Fruit fly (Drosophila melanogaster): ENCODE data around the gene Orct.

Orct gene

DNA sequence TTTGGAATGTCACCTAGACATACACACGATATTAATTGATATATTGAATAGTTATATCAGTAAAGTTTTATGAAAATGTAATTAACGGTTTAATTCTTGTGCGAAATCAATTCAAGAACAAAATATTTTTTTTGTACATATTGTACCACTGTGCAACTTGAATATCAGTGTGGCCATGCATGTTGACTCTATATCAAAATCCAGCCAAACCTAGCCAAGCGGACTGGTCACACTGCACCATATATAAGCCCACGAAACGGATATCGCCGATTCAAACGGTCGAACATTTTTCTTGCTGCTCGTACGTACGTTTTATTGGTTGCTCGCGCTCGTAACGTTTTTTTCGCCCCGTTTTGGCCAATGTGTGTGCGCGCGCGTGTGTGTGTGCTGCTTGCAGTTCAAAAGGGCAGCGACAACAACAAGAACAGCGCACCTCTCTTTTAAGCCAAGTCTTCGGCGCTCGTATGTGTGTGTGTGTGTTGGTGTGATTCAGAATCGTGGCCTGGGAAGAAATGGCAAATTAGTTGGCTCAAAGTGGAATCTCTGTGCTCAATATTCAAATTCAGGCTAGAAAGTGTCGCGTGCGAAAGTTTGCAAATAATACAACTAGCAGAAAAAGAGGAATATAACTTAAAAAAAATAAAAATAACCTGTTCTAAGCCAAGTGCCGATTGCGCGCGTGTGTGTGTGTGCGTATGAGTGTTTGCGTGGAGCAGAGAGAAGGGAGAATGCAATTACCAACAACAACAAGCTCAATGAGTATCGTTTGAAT, 18.9 kb downstream of the Orct start, which contains the start of gene crb (continued):
- TF ChIP-seq sima (GFP tag; optimal IDR thresholded peaks at IDR 0.05) = no peak
- no peak for TF ChIP-seq br (optimal IDR thresholded peaks at IDR 0.05)
- peak; percentile 52 for TF ChIP-seq grn (GFP tag; optimal IDR thresholded peaks at IDR 0.05)
- peak in 1 of 2 experiments; percentile 16 for TF ChIP-seq crp (GFP tag; optimal IDR thresholded peaks at IDR 0.05)
- peak; percentile 84 for TF ChIP-seq ci (GFP tag; IDR thresholded peaks at IDR 0.05)
- no peak for TF ChIP-seq Hr39 (optimal IDR thresholded peaks at IDR 0.05)
- TF ChIP-seq pnt (GFP tag; optimal IDR thresholded peaks at IDR 0.05) = no peak
- TF ChIP-seq CG10321 (GFP tag; IDR thresholded peaks at IDR 0.05) = 0 out of 2 replicates have a peak, but pooled peaks have one; percentile 25
- TF ChIP-seq sug (tag; optimal IDR thresholded peaks at IDR 0.05) = peak; percentile 62
- TF ChIP-seq Sry-δ (GFP tag; optimal IDR thresholded peaks at IDR 0.05) = peak; percentile 18
- peak; percentile 43 for TF ChIP-seq CG17359 (tag; optimal IDR thresholded peaks at IDR 0.05)
- TF ChIP-seq CG7556 (GFP tag; optimal IDR thresholded peaks at IDR 0.05) = peak; percentile 37
- TF ChIP-seq Dref (GFP tag; IDR thresholded peaks at IDR 0.05) = no peak
- no peak for TF ChIP-seq pfk (GFP tag; optimal IDR thresholded peaks at IDR 0.05)
- TF ChIP-seq CG7987 (GFP tag; optimal IDR thresholded peaks at IDR 0.05) = peak; percentile 58
- no peak for TF ChIP-seq gt (GFP tag; IDR thresholded peaks at IDR 0.05)
- TF ChIP-seq Opbp (GFP tag; IDR thresholded peaks at IDR 0.05; ENCODE audit: partially characterized antibody) = peak; percentile 74; the same call in 2 of the 3 replicates
- TF ChIP-seq CG8765 (GFP tag; IDR thresholded peaks at IDR 0.05) = no peak
- TF ChIP-seq sens (GFP tag) = peak; percentile 92
- TF ChIP-seq nom (GFP tag; optimal IDR thresholded peaks at IDR 0.05) = peak; percentile 31
- peak; percentile 53 for TF ChIP-seq CG10209 (GFP tag; optimal IDR thresholded peaks at IDR 0.05)
- TF ChIP-seq BtbVII (GFP tag; optimal IDR thresholded peaks at IDR 0.05) = peak; percentile 37
- peak in 1 of 3 experiments; percentile 19 for TF ChIP-seq lola (GFP tag; optimal IDR thresholded peaks at IDR 0.05)
- peak; percentile 59 for TF ChIP-seq CG9727 (GFP tag; optimal IDR thresholded peaks at IDR 0.05)
- peak; percentile 47 for TF ChIP-seq CG31441 (GFP tag; IDR thresholded peaks at IDR 0.05)
- TF ChIP-seq H15 (GFP tag; IDR thresholded peaks at IDR 0.05) = 0 out of 3 replicates have a peak, but pooled peaks have one; percentile 35
- TF ChIP-seq Awh (GFP tag; IDR thresholded peaks at IDR 0.05) = 0 out of 2 replicates have a peak, but pooled peaks have one; percentile 29
- no peak; the same call in 1 of the 2 replicates for TF ChIP-seq stc (GFP tag; IDR thresholded peaks at IDR 0.05)
- peak; percentile 68 for TF ChIP-seq her (GFP tag; optimal IDR thresholded peaks at IDR 0.05)
- 0 out of 2 replicates have a peak, but pooled peaks have one; percentile 42 for TF ChIP-seq CG17328 (GFP tag; IDR thresholded peaks at IDR 0.05)
- peak; percentile 19 for TF ChIP-seq repo (GFP tag; optimal IDR thresholded peaks at IDR 0.05)
- TF ChIP-seq pb (GFP tag; optimal IDR thresholded peaks at IDR 0.05) = peak; percentile 44
- TF ChIP-seq aop (GFP tag; IDR thresholded peaks at IDR 0.05) = no peak
- no peak for TF ChIP-seq CG17186 (GFP tag; optimal IDR thresholded peaks at IDR 0.05)
- no peak for TF ChIP-seq cad (GFP tag; optimal IDR thresholded peaks at IDR 0.05)
- peak; percentile 49 for TF ChIP-seq Scr (GFP tag; IDR thresholded peaks at IDR 0.05; ENCODE audit: partially characterized antibody)
- no peak for TF ChIP-seq slp2 (GFP tag; optimal IDR thresholded peaks at IDR 0.05)
- peak; percentile 74 for TF ChIP-seq stwl (tag; optimal IDR thresholded peaks at IDR 0.05)
- no peak for TF ChIP-seq HHEX (GFP tag; optimal IDR thresholded peaks at IDR 0.05)
- TF ChIP-seq danr (GFP tag; IDR thresholded peaks at IDR 0.05) = no peak
- TF ChIP-seq CG10431 (GFP tag; optimal IDR thresholded peaks at IDR 0.05) = no peak
- peak; percentile 14 for TF ChIP-seq CG8388 (GFP tag; optimal IDR thresholded peaks at IDR 0.05)
- TF ChIP-seq ERR (GFP tag; optimal IDR thresholded peaks at IDR 0.05) = peak; percentile 35
- peak; percentile 54 for TF ChIP-seq CoRest (tag; optimal IDR thresholded peaks at IDR 0.05)
- TF ChIP-seq psq (GFP tag; optimal IDR thresholded peaks at IDR 0.05) = no peak
- TF ChIP-seq sr (GFP tag; IDR thresholded peaks at IDR 0.05) = 0 out of 3 replicates have a peak, but pooled peaks have one; percentile 41
- peak; percentile 25 for TF ChIP-seq Atf3 (GFP tag; optimal IDR thresholded peaks at IDR 0.05)
- peak; percentile 55 for TF ChIP-seq CG12071 (GFP tag; optimal IDR thresholded peaks at IDR 0.05)
- TF ChIP-seq CG10462 (GFP tag; optimal IDR thresholded peaks at IDR 0.05) = peak; percentile 0
- TF ChIP-seq Rfx (GFP tag; IDR thresholded peaks at IDR 0.05) = peak; percentile 66
